Worm (Caenorhabditis elegans): ENCODE data around the gene T07D3.2.

Gene T07D3.2

DNA sequence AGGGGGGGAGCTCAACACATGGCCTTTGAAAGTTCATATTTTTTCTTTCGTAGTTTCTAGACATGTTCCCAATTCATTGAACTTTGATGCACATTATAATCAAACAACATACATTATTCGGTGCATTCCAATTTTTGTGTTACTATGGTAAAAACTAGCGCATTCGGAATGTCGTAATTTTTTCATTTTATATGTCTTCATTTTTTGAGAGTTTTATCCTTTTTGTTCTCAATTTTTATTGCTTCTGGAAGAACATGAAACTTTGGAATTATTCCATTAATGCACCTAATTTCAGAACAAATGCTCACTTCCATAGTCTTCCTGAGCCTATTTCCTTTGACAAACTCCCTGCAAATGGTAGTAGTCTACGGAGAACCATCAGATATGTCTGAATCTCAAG is at the start of gene T07D3.2:
T07D3.2 (plus strand) TSS at position 301 of the 400 bp plus-strand sequence.
- TF ChIP-seq him-1 (tag; optimal IDR thresholded peaks at IDR 0.05), result no peak

DNA sequence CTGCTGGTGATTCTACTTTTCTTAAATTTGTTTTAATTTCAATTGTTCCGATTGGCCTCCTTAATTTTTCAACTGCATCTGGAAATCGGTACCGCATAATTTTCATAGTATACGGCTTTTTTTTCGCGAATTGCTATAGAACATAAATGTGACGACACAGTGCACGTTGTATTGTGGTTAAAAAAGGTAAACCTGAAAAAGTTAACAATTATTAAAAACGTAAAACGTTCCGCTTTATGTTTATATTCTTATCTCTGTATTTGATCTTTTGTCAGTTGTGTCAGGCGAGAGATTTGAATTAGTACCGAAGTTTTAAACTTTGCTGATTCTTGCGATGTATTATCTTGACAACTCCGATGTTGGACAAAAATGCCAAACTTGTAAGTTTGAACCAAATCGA is 40.2 kb upstream of the T07D3.2 start, which contains the start of gene Y46B2A.4:
Y46B2A.4 (plus strand) TSS at position 301 of the 400 bp plus-strand sequence.
- TF ChIP-seq W03F9.2 (tag; optimal IDR thresholded peaks at IDR 0.05) (no peak), him-1 (tag; optimal IDR thresholded peaks at IDR 0.05) (no peak), dao-5 (tag; optimal IDR thresholded peaks at IDR 0.05) (no peak)

DNA sequence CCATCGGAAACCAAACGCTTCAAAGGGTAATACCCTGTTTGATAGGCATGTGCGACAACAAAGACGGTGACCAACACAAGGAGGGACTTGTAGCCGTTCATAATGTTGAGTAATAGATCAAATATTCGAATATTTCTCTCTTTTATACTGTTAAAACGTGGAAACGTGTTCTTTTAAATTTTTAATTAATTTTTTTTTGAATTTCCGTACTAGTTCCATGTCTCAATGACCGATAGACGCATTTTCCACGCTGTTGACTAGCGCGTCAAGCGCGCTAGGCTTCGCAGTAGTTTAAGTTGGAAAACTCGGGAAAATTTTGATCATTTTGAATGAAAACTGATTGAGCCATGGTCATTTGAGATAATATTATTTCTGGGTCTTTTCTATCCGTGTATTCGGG is 34.9 kb upstream of the T07D3.2 start, which contains the start of gene Y46B2A.3:
Y46B2A.3 (minus strand) TSS at position 101 of the 400 bp plus-strand sequence.
- TF ChIP-seq W03F9.2 (tag; optimal IDR thresholded peaks at IDR 0.05) (no peak), dao-5 (tag; optimal IDR thresholded peaks at IDR 0.05) (no peak), him-1 (tag; optimal IDR thresholded peaks at IDR 0.05) (no peak)

DNA sequence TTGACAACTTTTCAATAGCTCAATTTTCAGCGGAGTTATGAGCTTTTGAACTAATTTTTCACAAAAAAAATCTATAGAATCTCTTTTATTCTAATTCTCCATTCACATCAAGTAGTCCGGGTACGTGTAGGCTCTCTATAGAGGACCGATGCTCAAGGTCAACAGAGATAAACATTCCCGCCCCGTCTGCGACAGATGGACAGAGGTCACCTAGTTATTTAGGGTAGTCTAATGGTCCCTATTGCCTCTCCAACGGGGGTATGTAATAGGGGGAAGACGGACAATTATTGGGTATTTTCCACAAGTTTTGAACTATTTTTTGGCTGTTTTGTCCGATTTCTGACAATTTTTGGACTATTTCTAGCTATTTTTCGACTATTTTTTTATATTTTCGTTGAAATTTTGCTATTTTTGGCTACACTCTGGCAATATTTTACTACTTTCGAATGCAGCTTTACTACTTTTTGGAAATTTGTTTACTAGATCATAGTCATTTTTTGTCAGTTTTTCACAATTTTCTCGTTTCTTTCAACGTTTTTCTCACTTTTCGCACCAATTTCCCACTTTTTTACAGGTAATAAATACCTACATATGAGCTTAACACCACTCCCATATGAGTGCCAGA is 33.4 kb upstream of the T07D3.2 start, which contains the start of gene fbxc-51:
fbxc-51 (plus strand) TSS at position 575 of the 625 bp plus-strand sequence.
- no peak for TF ChIP-seq dao-5 (tag; optimal IDR thresholded peaks at IDR 0.05)
- no peak for TF ChIP-seq him-1 (tag; optimal IDR thresholded peaks at IDR 0.05)
- no peak for TF ChIP-seq W03F9.2 (tag; optimal IDR thresholded peaks at IDR 0.05)

DNA sequence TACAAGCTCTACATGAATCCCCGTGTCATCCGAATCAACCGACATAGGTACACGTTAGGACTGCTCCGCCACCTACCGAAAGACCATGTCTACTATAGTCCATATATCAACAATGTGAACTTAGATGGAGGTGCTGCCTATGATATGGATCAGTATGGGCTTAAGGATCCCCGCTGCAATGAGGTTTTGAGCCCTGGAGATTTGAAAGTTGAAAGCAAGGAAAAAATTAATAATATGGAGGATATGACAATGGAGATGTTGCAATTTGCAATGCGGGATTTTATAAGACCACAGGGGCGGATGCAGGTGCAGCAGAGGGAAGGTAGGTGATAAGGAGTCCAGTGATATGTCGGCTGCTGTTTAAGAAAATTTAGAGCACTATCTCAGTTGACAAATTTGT is 32.4 kb upstream of the T07D3.2 start:
- no peak for TF ChIP-seq W03F9.2 (tag; optimal IDR thresholded peaks at IDR 0.05)
- no peak for TF ChIP-seq him-1 (tag; optimal IDR thresholded peaks at IDR 0.05)
- no peak for TF ChIP-seq dao-5 (tag; optimal IDR thresholded peaks at IDR 0.05)

DNA sequence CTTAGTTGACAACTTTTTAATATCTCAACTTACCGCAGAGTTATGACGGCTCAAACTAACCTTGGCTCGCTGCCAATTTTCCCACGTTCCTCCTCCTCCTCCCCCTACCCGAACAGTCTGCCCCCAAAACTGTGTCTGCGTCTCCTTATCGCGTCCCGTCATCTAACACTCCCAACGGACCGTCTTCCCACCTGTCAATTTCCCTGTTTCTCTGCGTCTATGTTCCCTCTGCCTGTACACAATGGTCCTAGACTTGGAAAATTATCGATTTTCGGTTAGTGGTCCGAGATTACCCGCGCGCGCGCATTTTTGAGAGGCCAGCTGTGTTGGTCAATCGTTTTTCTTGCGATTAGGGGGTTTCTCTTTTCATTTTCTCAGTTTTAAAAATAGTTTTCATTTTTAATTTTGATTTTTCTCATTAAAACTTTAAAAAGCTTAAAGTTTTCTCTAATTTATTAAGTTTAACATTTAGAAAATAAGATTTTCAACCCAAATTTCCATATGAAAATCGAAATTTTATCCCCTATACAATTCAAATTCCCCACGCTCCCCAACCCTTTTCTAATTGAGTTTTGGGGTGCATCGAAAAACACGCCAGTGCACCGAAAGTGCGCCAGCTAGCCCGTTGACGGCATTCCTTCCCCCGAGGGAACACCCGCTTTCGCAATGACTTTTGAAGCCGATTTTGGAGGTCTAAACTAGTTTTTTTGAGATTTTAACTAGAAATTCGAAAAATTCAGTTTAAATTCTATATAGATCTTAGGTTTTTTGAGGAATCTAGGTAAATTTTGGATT is 28.5 kb upstream of the T07D3.2 start, which contains the start of gene alg-2:
alg-2 (plus strand) TSS at position 220 of the 795 bp plus-strand sequence.
- TF ChIP-seq dao-5 (tag; optimal IDR thresholded peaks at IDR 0.05), result no peak
- TF ChIP-seq W03F9.2 (tag; optimal IDR thresholded peaks at IDR 0.05), result no peak
- no peak for TF ChIP-seq him-1 (tag; optimal IDR thresholded peaks at IDR 0.05)

DNA sequence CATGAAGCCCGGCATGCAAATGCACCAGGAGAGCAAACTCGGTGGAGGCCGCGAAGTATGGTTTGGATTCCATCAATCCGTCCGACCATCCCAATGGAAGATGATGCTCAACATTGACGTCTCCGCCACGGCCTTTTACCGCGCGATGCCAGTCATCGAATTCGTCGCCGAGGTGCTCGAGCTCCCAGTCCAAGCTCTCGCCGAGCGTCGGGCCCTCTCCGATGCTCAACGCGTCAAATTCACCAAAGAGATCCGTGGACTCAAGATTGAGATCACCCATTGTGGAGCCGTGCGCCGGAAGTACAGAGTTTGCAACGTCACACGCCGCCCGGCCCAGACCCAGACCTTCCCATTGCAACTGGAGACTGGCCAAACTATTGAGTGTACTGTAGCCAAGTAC is 26.0 kb upstream of the T07D3.2 start:
- TF ChIP-seq dao-5 (tag; optimal IDR thresholded peaks at IDR 0.05) (no peak), him-1 (tag; optimal IDR thresholded peaks at IDR 0.05) (no peak), W03F9.2 (tag; optimal IDR thresholded peaks at IDR 0.05) (no peak)

DNA sequence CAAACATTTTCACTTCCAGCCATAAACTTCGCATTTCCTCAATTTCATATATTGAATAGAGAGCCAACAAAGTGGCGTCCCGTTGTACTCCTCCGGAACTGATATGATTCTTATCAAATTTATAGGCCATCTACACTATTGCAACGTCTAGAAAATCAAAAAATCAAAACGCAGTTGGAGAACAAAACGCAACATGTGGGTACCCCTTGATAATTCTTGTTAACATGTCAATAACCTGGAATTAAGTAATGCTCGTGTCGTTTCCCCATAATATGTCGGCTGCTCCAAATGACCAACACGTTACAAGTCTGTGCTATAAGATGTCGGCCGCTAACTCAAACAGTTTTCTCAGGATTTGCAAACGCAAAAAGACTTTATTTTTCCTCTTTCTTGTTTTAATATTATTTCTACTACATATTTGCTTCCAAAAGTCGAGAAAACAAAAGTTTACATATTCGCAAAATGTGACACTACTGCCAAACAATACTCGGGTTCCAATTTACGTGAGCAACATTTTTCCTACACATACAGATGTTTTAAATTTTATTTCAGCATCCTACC is 21.0 kb upstream of the T07D3.2 start:
- no peak for TF ChIP-seq dao-5 (tag; optimal IDR thresholded peaks at IDR 0.05)
- no peak for TF ChIP-seq him-1 (tag; optimal IDR thresholded peaks at IDR 0.05)
- no peak for TF ChIP-seq W03F9.2 (tag; optimal IDR thresholded peaks at IDR 0.05)

DNA sequence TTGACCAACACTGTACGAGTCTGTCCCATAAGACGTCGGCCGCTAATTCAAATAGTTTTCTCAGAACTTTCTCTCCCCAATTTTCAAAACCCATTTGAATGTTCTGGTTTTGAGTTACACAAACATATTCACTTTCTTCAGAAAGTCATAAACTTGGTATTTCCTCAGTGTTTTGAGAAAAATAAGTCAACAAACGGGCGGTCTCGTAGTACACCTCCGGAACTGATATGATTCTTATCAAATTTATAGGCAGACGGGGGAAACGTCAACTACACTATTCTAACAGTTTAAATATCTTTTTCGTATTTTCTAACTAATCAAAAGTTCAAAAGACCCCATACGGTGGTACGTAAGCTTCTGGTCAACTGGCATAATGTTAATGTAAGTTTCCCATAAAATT is 17.5 kb upstream of the T07D3.2 start:
- no peak for TF ChIP-seq dao-5 (tag; optimal IDR thresholded peaks at IDR 0.05)
- TF ChIP-seq him-1 (tag; optimal IDR thresholded peaks at IDR 0.05), result no peak
- no peak for TF ChIP-seq W03F9.2 (tag; optimal IDR thresholded peaks at IDR 0.05)

DNA sequence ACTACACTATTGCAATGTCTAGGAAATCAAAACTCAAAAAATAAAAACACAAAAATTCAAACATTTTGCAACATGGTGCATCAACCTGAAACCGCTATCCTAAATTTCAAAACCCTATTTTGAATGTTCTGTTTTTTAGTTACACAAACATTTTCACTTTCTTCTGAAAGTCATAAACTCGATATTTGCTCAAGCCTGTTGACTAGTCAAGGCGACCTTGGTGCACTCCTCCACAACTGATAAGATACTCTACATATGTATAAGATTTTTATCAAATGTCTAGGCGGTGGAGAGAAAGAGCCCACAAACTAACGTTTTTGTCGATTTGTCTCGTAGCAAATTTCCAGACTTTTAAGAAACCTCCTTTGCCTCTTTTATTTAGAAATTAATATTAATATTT is 13.7 kb upstream of the T07D3.2 start, which contains the start of gene T07D3.4:
T07D3.4 (plus strand) TSS at position 286 of the 400 bp plus-strand sequence.
- TF ChIP-seq dao-5 (tag; optimal IDR thresholded peaks at IDR 0.05) (no peak), him-1 (tag; optimal IDR thresholded peaks at IDR 0.05) (no peak), W03F9.2 (tag; optimal IDR thresholded peaks at IDR 0.05) (no peak)

DNA sequence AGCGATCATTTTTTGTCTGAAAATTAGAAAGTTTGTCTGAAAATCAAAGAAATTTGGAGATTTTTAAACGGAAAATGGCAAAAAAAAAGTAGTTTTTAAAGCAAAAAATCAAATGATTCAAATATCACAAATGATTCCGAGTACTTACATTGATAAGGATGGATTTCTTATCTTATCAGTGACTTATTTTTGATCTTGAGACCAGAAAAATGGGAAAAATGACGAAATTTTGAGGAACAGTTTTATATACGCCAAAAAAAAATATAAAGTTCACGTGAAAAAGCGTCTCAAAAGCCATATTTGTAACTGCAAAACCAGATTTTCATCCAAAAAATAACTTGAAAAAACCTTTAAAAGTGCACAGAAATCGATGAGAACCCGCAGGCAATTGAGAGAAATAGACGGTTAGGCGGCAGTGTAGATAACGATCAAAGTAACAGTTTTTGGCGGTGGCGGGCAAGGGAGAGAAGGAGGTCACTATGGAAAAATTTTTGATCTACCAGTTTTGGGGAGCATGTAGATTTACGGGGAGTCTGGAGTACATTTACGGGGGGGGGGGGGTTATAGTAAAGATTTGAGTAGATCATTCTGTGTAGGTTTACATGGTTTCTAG is 906 bp upstream of the T07D3.2 start, which contains the start of gene T07D3.9:
T07D3.9 (minus strand) TSS at position 194 of the 613 bp plus-strand sequence.
- TF ChIP-seq W03F9.2 (tag; optimal IDR thresholded peaks at IDR 0.05), result no peak
- TF ChIP-seq dao-5 (tag; optimal IDR thresholded peaks at IDR 0.05), result no peak
- no peak for TF ChIP-seq him-1 (tag; optimal IDR thresholded peaks at IDR 0.05)

DNA sequence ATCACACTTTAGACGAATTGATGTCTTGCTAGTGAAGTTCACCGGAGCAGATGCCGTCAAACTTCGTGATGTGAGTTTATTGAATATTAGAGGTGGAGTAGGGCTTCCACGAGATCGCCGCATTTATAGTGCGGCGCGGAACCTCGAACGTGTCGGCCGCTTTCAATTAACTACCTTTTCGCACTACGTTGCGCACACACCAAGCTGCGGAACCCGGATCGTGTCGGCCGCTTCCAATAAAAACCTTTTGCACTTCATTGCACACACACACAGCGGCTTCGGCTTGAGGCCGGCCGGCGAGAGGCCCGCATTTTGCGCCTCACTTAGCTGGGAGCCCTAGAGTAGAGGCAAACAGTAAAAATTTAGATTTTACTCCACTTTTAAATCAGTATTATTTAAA is 3.6 kb downstream of the T07D3.2 start:
- TF ChIP-seq him-1 (tag; optimal IDR thresholded peaks at IDR 0.05), result no peak
- TF ChIP-seq dao-5 (tag; optimal IDR thresholded peaks at IDR 0.05), result no peak
- TF ChIP-seq W03F9.2 (tag; optimal IDR thresholded peaks at IDR 0.05), result no peak

DNA sequence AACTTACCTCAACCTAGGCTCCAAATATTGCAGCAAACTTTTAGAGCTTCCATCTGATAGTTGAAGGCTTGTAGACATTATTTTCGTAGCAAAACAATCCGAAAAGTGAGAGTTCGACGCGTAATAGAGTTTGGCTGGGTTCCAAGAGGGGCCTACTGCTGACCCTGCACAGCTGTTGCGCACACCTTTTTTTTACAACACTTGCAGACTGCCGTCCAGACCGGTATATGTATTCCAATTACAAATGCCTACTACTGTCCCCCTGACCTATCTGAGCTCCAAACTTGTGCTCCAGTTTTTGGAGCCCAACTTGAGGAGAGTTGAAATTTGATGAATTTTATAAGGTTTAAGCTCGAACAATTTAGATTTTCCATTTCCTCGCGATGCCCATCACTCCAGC is 7.8 kb downstream of the T07D3.2 start, which contains the start of the genes fbxc-24 and fbxc-27:
fbxc-24 (minus strand) TSS at position 101 of the 400 bp plus-strand sequence.
fbxc-27 (plus strand) TSS at position 216 of the 400 bp plus-strand sequence.
- TF ChIP-seq W03F9.2 (tag; optimal IDR thresholded peaks at IDR 0.05), result no peak
